Worm (Caenorhabditis elegans): ENCODE data around the gene ZK1248.19.

ce11 chrII:5852007-5852406 is 12.8 kb upstream of the ZK1248.19 start, which contains the start of gene H41C03.2:
- TF ChIP-seq K09A11.1 (tag; optimal IDR thresholded peaks at IDR 0.05; ENCODE audit: insufficient read depth) (no peak), pax-1 (tag; optimal IDR thresholded peaks at IDR 0.05) (no peak), Y22D7AL.16 (tag; optimal IDR thresholded peaks at IDR 0.05) (no peak), pha-4 (tag; optimal IDR thresholded peaks at IDR 0.05) (no peak)

Data from whole organism, late embryonic.